Fruit fly (Drosophila melanogaster) whole organism, embryonic: ENCODE measurements around the gene Or65a.

Experiments
- Asciz ChIP-seq: fragments of 200-800 bp; sonication (Bioruptor generic); optimal IDR thresholded peaks from 2 replicates; lab custom pipeline; 2017; ENCODE audit warnings: missing biosample characterization, mild to moderate bottlenecking, missing genetic modification characterization, missing genetic modification reagents
- CG1602 ChIP-seq: fragments of 200-800 bp; sonication (Bioruptor generic); optimal IDR thresholded peaks from 3 replicates; lab custom pipeline; 2016; ENCODE audit warnings: missing biosample characterization, missing genetic modification characterization
- Hr78 ChIP-seq, 2 experiments: fragments of 200-800 bp in 1 of 2; fragments of >200 bp in 1 of 2; sonication (Bioruptor generic) in 1 of 2; optimal IDR thresholded peaks; 2 replicates each; lab custom pipeline; 2017 to 2019; ENCODE audit warnings: missing biosample characterization in 2 of 2, missing genetic modification characterization in 2 of 2, mild to moderate bottlenecking in 1 of 2, moderate library complexity in 1 of 2
- Lpt ChIP-seq: fragments of >200 bp; optimal IDR thresholded peaks from 2 replicates; lab custom pipeline; 2018; ENCODE audit warnings: missing biosample characterization, missing genetic modification characterization
- Xbp1 ChIP-seq: fragments of 200-800 bp; sonication (Bioruptor generic); optimal IDR thresholded peaks from 3 replicates; lab custom pipeline; 2016; ENCODE audit warnings: missing biosample characterization, mild to moderate bottlenecking, missing genetic modification characterization
- amos ChIP-seq: fragments of 200-800 bp; sonication (Bioruptor generic); IDR thresholded peaks from 2 replicates; pipeline ENCODE4 v1.3.6; 2022; ENCODE audit warnings: missing biosample characterization, missing genetic modification characterization; ENCODE audit not compliant: partially characterized antibody
- cg ChIP-seq: fragments of 200-800 bp; sonication (Bioruptor generic); optimal IDR thresholded peaks from 3 replicates; lab custom pipeline; 2019; ENCODE audit warnings: missing biosample characterization, mild to moderate bottlenecking, missing genetic modification characterization, moderate library complexity
- crp ChIP-seq, 2 experiments: fragments of 200-800 bp; sonication (Bioruptor generic); optimal IDR thresholded peaks; 2 replicates in 1 of 2; 3 replicates in 1 of 2; lab custom pipeline; 2017; ENCODE audit warnings: missing biosample characterization in 2 of 2, missing genetic modification characterization in 2 of 2, mild to moderate bottlenecking in 1 of 2, moderate library complexity in 1 of 2
- insv ChIP-seq, 2 experiments: fragments of 200-800 bp; sonication (Bioruptor generic); optimal IDR thresholded peaks; 3 replicates each; lab custom pipeline; 2016 to 2018; ENCODE audit warnings: missing biosample characterization in 2 of 2, missing genetic modification characterization in 2 of 2
- nom ChIP-seq: fragments of 200-800 bp; sonication (Bioruptor generic); optimal IDR thresholded peaks from 2 replicates; lab custom pipeline; 2017; ENCODE audit warnings: missing biosample characterization, missing genetic modification characterization, mild to moderate bottlenecking, moderate library complexity, missing genetic modification reagents
- ro ChIP-seq: fragments of 200-800 bp; sonication (Bioruptor generic); IDR thresholded peaks from 2 replicates; pipeline ENCODE4 v1.3.6; 2022; ENCODE audit warnings: missing biosample characterization, missing genetic modification characterization
- schlank ChIP-seq: fragments of 200-800 bp; sonication (Bioruptor generic); optimal IDR thresholded peaks from 2 replicates; lab custom pipeline; 2018; ENCODE audit warnings: missing biosample characterization, mild to moderate bottlenecking, missing genetic modification characterization

DNA sequence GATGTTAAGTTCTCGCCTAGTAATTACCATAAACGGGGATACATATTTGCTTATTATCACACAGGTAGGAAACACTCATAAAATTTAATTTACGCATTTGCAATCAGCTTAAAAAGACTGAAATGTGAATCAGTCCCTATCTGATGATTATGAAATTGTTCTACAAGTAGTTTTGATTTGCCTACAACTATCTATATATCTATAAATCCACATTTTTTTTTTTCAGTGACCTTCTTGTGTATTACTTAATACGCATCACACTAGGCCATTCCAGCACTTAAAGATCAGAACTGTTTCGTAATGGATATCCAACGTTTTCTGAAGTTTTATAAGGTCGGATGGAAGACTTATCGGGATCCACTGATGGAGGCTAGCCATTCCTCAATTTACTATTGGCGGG, 4.9 kb downstream of the Or65a start, which contains the start of gene Or65b:
- no peak for TF ChIP-seq nom
- TF ChIP-seq Lpt = no peak
- no peak for TF ChIP-seq schlank (tag; lab: Kevin White, UChicago)
- TF ChIP-seq ro (GFP tag; lab: Robert Waterston, UW) = no peak
- no peak for TF ChIP-seq Xbp1
- no peak for TF ChIP-seq insv (GFP tag; optimal IDR thresholded peaks at IDR 0.05; lab: Kevin White, UChicago)
- no peak for TF ChIP-seq amos (GFP tag; lab: Robert Waterston, UW)
- no peak for TF ChIP-seq cg (GFP tag; lab: Kevin White, UChicago)
- no peak for TF ChIP-seq CG1602 (GFP tag; lab: Kevin White, UChicago)
- no peak for TF ChIP-seq crp (GFP tag; optimal IDR thresholded peaks at IDR 0.05; lab: Kevin White, UChicago)
- no peak for TF ChIP-seq Hr78 (GFP tag; optimal IDR thresholded peaks at IDR 0.05; lab: Kevin White, UChicago)
- TF ChIP-seq Asciz (GFP tag; lab: Kevin White, UChicago) = no peak
